Worm (Caenorhabditis elegans) whole organism, L4/young adult: ENCODE measurements around the gene mab-7.

Experiments used
- W03F9.2 ChIP-seq: fragments of 150-350 bp; optimal IDR thresholded peaks from 2 replicates; lab custom pipeline; 2014; ENCODE audit warnings: missing biosample characterization, missing genetic modification characterization
- dao-5 ChIP-seq: sonication (generic microtip); optimal IDR thresholded peaks from 2 replicates; lab custom pipeline; 2016; ENCODE audit warnings: missing genotype, missing genetic modification characterization, moderate library complexity, missing compliant biosample characterization
- him-1 ChIP-seq: sonication (generic microtip); optimal IDR thresholded peaks from 2 replicates; lab custom pipeline; 2016; ENCODE audit warnings: missing genotype, missing genetic modification reagents, missing genetic modification characterization, missing compliant biosample characterization

- TF ChIP-seq him-1 (tag; lab: Kevin White, UChicago) (no peak), W03F9.2 (tag; lab: Kevin White, UChicago) (no peak), dao-5 (tag; lab: Kevin White, UChicago) (no peak)
Measured at ce11 chrX:845443-845842, 52.4 kb downstream of the mab-7 start.
